Worm (Caenorhabditis elegans) whole organism, L3 larva: ENCODE data around the gene E04F6.15.

ENCODE experiments used
- fos-1 ChIP-seq: fragments of 150-350 bp; optimal IDR thresholded peaks from 2 replicates; lab custom pipeline; 2014; ENCODE audit warnings: missing biosample characterization, missing genetic modification characterization
- nhr-237 ChIP-seq: fragments of 150-350 bp; optimal IDR thresholded peaks from 2 replicates; lab custom pipeline; 2014; ENCODE audit warnings: missing biosample characterization, missing genetic modification characterization

DNA sequence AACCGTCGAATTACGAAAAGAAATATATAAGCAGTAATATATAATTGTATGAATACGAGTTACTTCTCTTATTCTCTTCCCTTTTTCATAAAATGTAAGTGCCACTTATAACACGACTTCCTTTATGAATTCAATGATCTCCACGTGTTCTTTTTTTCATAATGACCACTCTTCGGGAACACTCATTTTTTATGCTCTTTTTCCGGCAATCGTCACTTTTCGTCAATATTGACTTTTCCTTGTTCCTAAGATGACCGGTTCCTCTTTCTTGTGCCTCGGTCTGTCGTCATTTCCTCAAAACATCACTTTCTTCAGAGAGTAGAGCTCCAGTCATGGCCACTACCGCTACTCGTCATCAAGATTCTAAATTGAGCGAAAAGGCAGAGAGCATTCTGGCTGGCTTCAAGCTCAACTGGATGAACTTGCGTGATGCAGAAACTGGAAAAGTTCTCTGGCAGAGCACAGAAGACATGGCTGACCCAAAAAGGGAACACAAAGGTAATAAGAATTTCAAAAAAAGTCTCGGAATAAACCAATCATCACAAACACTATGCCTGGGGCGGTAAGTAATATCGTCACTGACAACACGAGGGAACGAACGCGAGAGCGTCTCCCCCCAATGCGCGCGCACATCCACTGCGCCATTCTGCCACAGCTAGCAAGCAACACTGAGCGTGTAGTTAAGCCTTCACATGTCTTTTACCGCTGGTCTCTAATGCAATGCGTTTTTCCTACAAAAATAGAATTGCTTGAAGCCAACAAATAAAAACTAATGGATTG is 26.4 kb downstream of the E04F6.15 start, which contains the start of gene pdl-1:
- TF ChIP-seq nhr-237 (no peak), fos-1 (tag; lab: Kevin White, UChicago) (no peak)
